Worm (Caenorhabditis elegans) whole organism, young adult: ENCODE results near the gene fkb-1.

ENCODE experiments used
- B0019.2 ChIP-seq: fragments of 200-800 bp; sonication (Bioruptor generic); conservative IDR thresholded peaks from 2 replicates; pipeline ENCODE4 v1.3.6; 2022; ENCODE audit warnings: missing genetic modification reagents, missing genetic modification characterization, missing compliant biosample characterization
- atf-7 ChIP-seq: sonication (generic microtip); optimal IDR thresholded peaks from 2 replicates; lab custom pipeline; 2017; ENCODE audit warnings: mild to moderate bottlenecking, missing genetic modification characterization, missing compliant biosample characterization
- efl-1 ChIP-seq: fragments of 150-350 bp; optimal IDR thresholded peaks from 2 replicates; lab custom pipeline; 2014; ENCODE audit warnings: missing biosample characterization, missing genetic modification reagents, missing genetic modification characterization
- nhr-179 ChIP-seq: sonication (generic microtip); optimal IDR thresholded peaks from 2 replicates; lab custom pipeline; 2016; ENCODE audit warnings: mild to moderate bottlenecking, missing genetic modification characterization, missing compliant biosample characterization

DNA sequence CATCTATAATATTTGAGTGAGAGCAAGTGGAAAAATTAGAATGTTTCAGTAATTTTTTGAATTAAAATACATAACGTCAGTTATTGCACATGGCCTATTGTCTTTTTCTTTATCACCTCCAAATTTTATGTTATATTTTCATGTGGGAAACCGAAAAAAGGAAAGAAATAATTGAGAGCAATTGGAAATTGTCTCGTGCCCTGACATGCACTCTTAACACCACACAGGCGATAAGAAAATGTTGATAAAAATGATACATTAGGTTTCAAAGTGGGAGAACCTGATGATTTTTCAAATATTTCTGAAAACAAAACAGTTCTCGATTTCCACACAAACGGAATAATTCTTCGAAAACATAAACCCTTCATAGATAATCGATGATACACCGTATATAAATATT is 20.5 kb upstream of the fkb-1 start, which contains the start of gene F13H10.3:
- TF ChIP-seq atf-7 (tag; lab: Kevin White, UChicago) (no peak), B0019.2 (GFP tag; lab: Robert Waterston, UW) (no peak), nhr-179 (tag; lab: Kevin White, UChicago) (no peak), efl-1 (GFP tag; lab: Kevin White, UChicago) (no peak)
